Fruit fly (Drosophila melanogaster) whole organism, pupa: ENCODE results near the gene Mst36Fb.

Source experiments
- CG14655 ChIP-seq: fragments of 200-800 bp; sonication (Bioruptor generic); optimal IDR thresholded peaks from 3 replicates; lab custom pipeline; 2017; ENCODE audit warnings: mild to moderate bottlenecking, missing biosample characterization, missing genetic modification reagents, missing genetic modification characterization
- CG34367 ChIP-seq: fragments of 200-800 bp; sonication (Bioruptor generic); optimal IDR thresholded peaks from 2 replicates; lab custom pipeline; 2018; ENCODE audit warnings: missing biosample characterization, mild to moderate bottlenecking, missing genetic modification characterization
- CG4496 ChIP-seq: fragments of 200-800 bp; sonication (Bioruptor generic); IDR thresholded peaks from 3 replicates; pipeline ENCODE4 v1.3.6; 2022; ENCODE audit warnings: missing biosample characterization, missing genetic modification characterization
- Snoo ChIP-seq: fragments of 200-800 bp; sonication (Bioruptor generic); optimal IDR thresholded peaks from 3 replicates; lab custom pipeline; 2017; ENCODE audit warnings: missing biosample characterization, mild to moderate bottlenecking, missing genetic modification characterization, inconsistent platforms
- gl ChIP-seq: fragments of 200-800 bp; sonication (Bioruptor generic); optimal IDR thresholded peaks from 2 replicates; lab custom pipeline; 2018; ENCODE audit warnings: missing biosample characterization, mild to moderate bottlenecking, missing genetic modification characterization
- rn ChIP-seq: fragments of 200-800 bp; sonication (Bioruptor generic); IDR thresholded peaks from 2 replicates; pipeline ENCODE4 v1.3.6; 2022; ENCODE audit warnings: missing biosample characterization, missing genetic modification characterization

DNA sequence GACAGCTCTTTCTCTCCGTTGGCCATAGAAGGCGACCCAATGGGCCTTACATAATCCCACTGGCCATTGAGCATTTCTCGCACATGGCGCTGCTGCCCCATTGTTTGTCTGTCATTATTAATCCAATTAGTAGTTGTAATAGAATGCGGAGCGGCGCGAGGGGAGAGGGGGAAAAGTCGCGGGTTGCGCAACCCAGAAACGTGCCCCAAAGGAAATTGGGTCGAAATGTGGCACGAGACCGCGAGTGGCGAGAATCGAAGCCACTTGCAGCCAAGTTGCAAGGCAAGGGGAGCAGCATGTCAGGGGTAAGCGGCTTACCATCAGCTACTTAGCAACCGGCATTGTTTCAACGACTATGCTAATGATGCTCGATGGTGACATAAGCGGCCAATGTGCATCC, 50.5 kb downstream of the Mst36Fb start:
- TF ChIP-seq Snoo: no peak
- TF ChIP-seq CG34367 (tag; lab: Kevin White, UChicago): no peak
- TF ChIP-seq CG14655: no peak
- TF ChIP-seq gl: no peak
- TF ChIP-seq CG4496 (GFP tag; lab: Robert Waterston, UW): no peak
- TF ChIP-seq rn: no peak
